Worm (Caenorhabditis elegans): ENCODE results near the gene C18B2.2.

ce11 chrX:3654623-3655022 lies 31.4 kb downstream of the C18B2.2 start, which contains the start of gene R11G1.11:
- TF ChIP-seq jun-1 (tag; optimal IDR thresholded peaks at IDR 0.05) (no peak), ama-1 (optimal IDR thresholded peaks at IDR 0.05) (no peak), nhr-237 (tag; optimal IDR thresholded peaks at IDR 0.05) (no peak), unc-62 (GFP tag; optimal IDR thresholded peaks at IDR 0.05 in 1 of 2) (no peak), unc-62 (tag; optimal IDR thresholded peaks at IDR 0.05) (no peak), F37D6.2 (tag; optimal IDR thresholded peaks at IDR 0.05) (no peak), nhr-11 (tag; optimal IDR thresholded peaks at IDR 0.05) (no peak), lin-15B (tag; optimal IDR thresholded peaks at IDR 0.05) (no peak), T20F7.1 (GFP tag; optimal IDR thresholded peaks at IDR 0.05) (no peak), ztf-11 (tag; optimal IDR thresholded peaks at IDR 0.05) (no peak), lsy-2 (tag; optimal IDR thresholded peaks at IDR 0.05) (no peak)

Measured in whole organism, L4 larva.